Fruit fly (Drosophila melanogaster) whole organism, embryonic: ENCODE results near the gene CG15221.

ENCODE experiments used
- Awh ChIP-seq: fragments of 200-800 bp; sonication (Bioruptor generic); IDR thresholded peaks from 2 replicates; pipeline ENCODE4, ENCODE4 v1.3.6; 2022; ENCODE audit warnings: missing biosample characterization, missing genetic modification characterization
- CG10209 ChIP-seq: fragments of 200-800 bp; sonication (Bioruptor generic); optimal IDR thresholded peaks from 3 replicates; lab custom pipeline; 2017; ENCODE audit warnings: missing biosample characterization, mild to moderate bottlenecking, missing genetic modification characterization, missing genetic modification reagents
- CG1024 ChIP-seq: fragments of 200-800 bp; sonication (Bioruptor generic); IDR thresholded peaks from 2 replicates; pipeline ENCODE4 v1.3.6; 2022; ENCODE audit warnings: missing biosample characterization, missing genetic modification characterization
- CG11093 ChIP-seq: fragments of 200-800 bp; sonication (Bioruptor generic); IDR thresholded peaks from 3 replicates; pipeline ENCODE4 v1.3.6; 2022; ENCODE audit warnings: missing biosample characterization, missing genetic modification characterization
- CG11247 ChIP-seq: fragments of 200-800 bp; sonication (Bioruptor generic); IDR thresholded peaks from 2 replicates; pipeline ENCODE4 v1.3.6; 2022; ENCODE audit warnings: missing biosample characterization, missing genetic modification characterization
- CG11398 ChIP-seq: fragments of 200-800 bp; sonication (Bioruptor generic); optimal IDR thresholded peaks from 2 replicates; lab custom pipeline; 2016; ENCODE audit warnings: missing biosample characterization, missing genetic modification characterization
- CG11723 ChIP-seq: fragments of 200-800 bp; sonication (Bioruptor generic); optimal IDR thresholded peaks from 2 replicates; lab custom pipeline; 2017; ENCODE audit warnings: missing biosample characterization, mild to moderate bottlenecking, missing genetic modification characterization
- CG14050 ChIP-seq: fragments of 200-800 bp; sonication (Bioruptor generic); IDR thresholded peaks from 3 replicates; pipeline ENCODE4 v1.3.6; 2022; ENCODE audit warnings: missing biosample characterization, missing genetic modification characterization
- CG14710 ChIP-seq: fragments of 200-800 bp; sonication (Bioruptor generic); optimal IDR thresholded peaks from 3 replicates; lab custom pipeline; 2019; ENCODE audit warnings: missing biosample characterization, mild to moderate bottlenecking, missing genetic modification characterization, moderate library complexity
- CG15011 ChIP-seq: fragments of 200-800 bp; sonication (Bioruptor generic); optimal IDR thresholded peaks from 3 replicates; lab custom pipeline; 2018; ENCODE audit warnings: missing biosample characterization, mild to moderate bottlenecking, missing genetic modification characterization
- CG1603 ChIP-seq: fragments of 200-800 bp; sonication (Bioruptor generic); optimal IDR thresholded peaks from 2 replicates; lab custom pipeline; 2019; ENCODE audit warnings: missing biosample characterization, mild to moderate bottlenecking, missing genetic modification characterization, moderate library complexity
- CG16815 ChIP-seq: fragments of 200-800 bp; sonication (Bioruptor generic); optimal IDR thresholded peaks from 3 replicates; lab custom pipeline; 2017; ENCODE audit warnings: missing biosample characterization, mild to moderate bottlenecking, missing genetic modification characterization
- CG18011 ChIP-seq: fragments of 200-800 bp; sonication (Bioruptor generic); optimal IDR thresholded peaks from 2 replicates; lab custom pipeline; 2017; ENCODE audit warnings: missing biosample characterization, missing genetic modification characterization, mild to moderate bottlenecking, moderate library complexity, missing genotype
- CG2199 ChIP-seq: fragments of 200-800 bp; sonication (Bioruptor generic); IDR thresholded peaks from 3 replicates; pipeline ENCODE4 v1.3.6; 2022; ENCODE audit warnings: missing biosample characterization, missing genetic modification characterization
- CG30403 ChIP-seq: fragments of 200-800 bp; sonication (Bioruptor generic); optimal IDR thresholded peaks from 3 replicates; lab custom pipeline; 2016; ENCODE audit warnings: missing biosample characterization, missing genetic modification characterization
- CG30431 ChIP-seq: fragments of 200-800 bp; sonication (Bioruptor generic); optimal IDR thresholded peaks from 2 replicates; lab custom pipeline; 2017; ENCODE audit warnings: missing biosample characterization, missing genetic modification characterization
- CG31441 ChIP-seq: fragments of 200-800 bp; sonication (Bioruptor generic); IDR thresholded peaks from 2 replicates; pipeline ENCODE4 v1.3.6; 2022; ENCODE audit warnings: missing biosample characterization, missing genetic modification characterization
- CG6654 ChIP-seq: fragments of 200-800 bp; sonication (Bioruptor generic); optimal IDR thresholded peaks from 2 replicates; lab custom pipeline; 2017; ENCODE audit warnings: missing biosample characterization, mild to moderate bottlenecking, missing genetic modification characterization
- CG8290 ChIP-seq, 3 experiments: fragments of 200-800 bp; sonication (Bioruptor generic); optimal IDR thresholded peaks; 2 replicates each; lab custom pipeline; 2016 to 2019; ENCODE audit warnings: missing biosample characterization in 3 of 3, missing genetic modification characterization in 3 of 3, mild to moderate bottlenecking in 2 of 3, moderate library complexity in 1 of 3
- Dad ChIP-seq: fragments of 200-800 bp; sonication (Bioruptor generic); optimal IDR thresholded peaks from 3 replicates; lab custom pipeline; 2016; ENCODE audit warnings: missing biosample characterization, missing genetic modification characterization
- GATAe ChIP-seq: fragments of 200-800 bp; sonication (Bioruptor generic); conservative IDR thresholded peaks from 2 replicates; pipeline ENCODE4 v1.3.6; 2022; ENCODE audit warnings: missing biosample characterization, missing genetic modification characterization
- Hand ChIP-seq: fragments of 200-800 bp; sonication (Bioruptor generic); optimal IDR thresholded peaks from 2 replicates; lab custom pipeline; 2017; ENCODE audit warnings: mild to moderate bottlenecking, missing biosample characterization, missing genetic modification reagents, missing genetic modification characterization
- Hey ChIP-seq: fragments of 200-800 bp; sonication (Bioruptor generic); optimal IDR thresholded peaks from 3 replicates; lab custom pipeline; 2018; ENCODE audit warnings: missing biosample characterization, mild to moderate bottlenecking, missing genetic modification characterization
- Hr51 ChIP-seq, 2 experiments: fragments of 200-800 bp; sonication (Bioruptor generic); optimal IDR thresholded peaks; 2 replicates in 1 of 2; 3 replicates in 1 of 2; lab custom pipeline; 2016 to 2018; ENCODE audit warnings: missing biosample characterization in 2 of 2, missing genetic modification characterization in 2 of 2, mild to moderate bottlenecking in 1 of 2, moderate library complexity in 1 of 2
- MESR4 ChIP-seq: fragments of 200-800 bp; sonication (Bioruptor generic); optimal IDR thresholded peaks from 2 replicates; lab custom pipeline; 2018; ENCODE audit warnings: missing biosample characterization, mild to moderate bottlenecking, missing genetic modification characterization, moderate library complexity
- Max ChIP-seq: fragments of 200-800 bp; sonication (Bioruptor generic); optimal IDR thresholded peaks from 2 replicates; lab custom pipeline; 2016; ENCODE audit warnings: missing biosample characterization, mild to moderate bottlenecking, missing genetic modification characterization
- Mes4 ChIP-seq: fragments of 200-800 bp; sonication (Bioruptor generic); optimal IDR thresholded peaks from 2 replicates; lab custom pipeline; 2016; ENCODE audit warnings: missing biosample characterization, missing genetic modification characterization
- Neu2 ChIP-seq: fragments of 200-800 bp; sonication (Bioruptor generic); optimal IDR thresholded peaks from 3 replicates; lab custom pipeline; 2016; ENCODE audit warnings: missing biosample characterization, missing genetic modification characterization, borderline replicate concordance
- Pdp1 ChIP-seq, 2 experiments: fragments of 200-800 bp; sonication (Bioruptor generic); optimal IDR thresholded peaks; 3 replicates each; lab custom pipeline; 2016; ENCODE audit warnings: missing biosample characterization in 2 of 2, missing genetic modification characterization in 2 of 2, mild to moderate bottlenecking in 1 of 2, moderate library complexity in 1 of 2
- Rx ChIP-seq: fragments of 200-800 bp; sonication (Bioruptor generic); IDR thresholded peaks from 2 replicates; pipeline ENCODE4 v1.3.6; 2022; ENCODE audit warnings: missing biosample characterization, missing genetic modification characterization
- Sox102F ChIP-seq: fragments of 200-800 bp; sonication (Bioruptor generic); optimal IDR thresholded peaks from 2 replicates; lab custom pipeline; 2018; ENCODE audit warnings: missing biosample characterization, mild to moderate bottlenecking, missing genetic modification characterization, moderate library complexity
- Taf1 ChIP-seq: fragments of 200-800 bp; sonication (Bioruptor generic); IDR thresholded peaks from 2 replicates; pipeline ENCODE4 v1.3.6; 2022; ENCODE audit warnings: missing biosample characterization, missing genetic modification characterization
- Usf ChIP-seq: fragments of 200-800 bp; sonication (Bioruptor generic); optimal IDR thresholded peaks from 2 replicates; lab custom pipeline; 2017; ENCODE audit warnings: missing genotype, missing biosample characterization, missing genetic modification characterization
- ase ChIP-seq: fragments of 200-800 bp; sonication (Bioruptor generic); IDR thresholded peaks from 3 replicates; pipeline ENCODE4 v1.3.6; 2022; ENCODE audit warnings: missing biosample characterization, missing genetic modification characterization
- bab2 ChIP-seq: fragments of 200-800 bp; sonication (Bioruptor generic); optimal IDR thresholded peaks from 2 replicates; lab custom pipeline; 2016; ENCODE audit warnings: missing biosample characterization, missing genetic modification characterization
- bigmax ChIP-seq: fragments of 200-800 bp; sonication (Bioruptor generic); optimal IDR thresholded peaks from 2 replicates; lab custom pipeline; 2018; ENCODE audit warnings: missing biosample characterization, mild to moderate bottlenecking, missing genetic modification characterization
- cg ChIP-seq: fragments of 200-800 bp; sonication (Bioruptor generic); optimal IDR thresholded peaks from 3 replicates; lab custom pipeline; 2019; ENCODE audit warnings: missing biosample characterization, mild to moderate bottlenecking, missing genetic modification characterization, moderate library complexity
- chif ChIP-seq, 2 experiments: fragments of 200-800 bp; sonication (Bioruptor generic); optimal IDR thresholded peaks; 3 replicates each; lab custom pipeline; 2016; ENCODE audit warnings: missing biosample characterization in 2 of 2, missing genetic modification characterization in 2 of 2
- gem ChIP-seq: fragments of 200-800 bp; sonication (Bioruptor generic); optimal IDR thresholded peaks from 2 replicates; lab custom pipeline; 2019; ENCODE audit warnings: missing biosample characterization, mild to moderate bottlenecking, missing genetic modification characterization, moderate library complexity
- grn ChIP-seq: fragments of 200-800 bp; sonication (Bioruptor generic); optimal IDR thresholded peaks from 3 replicates; lab custom pipeline; 2017; ENCODE audit warnings: missing biosample characterization, missing genetic modification characterization
- kah ChIP-seq: fragments of 200-800 bp; sonication (Bioruptor generic); optimal IDR thresholded peaks from 2 replicates; lab custom pipeline; 2018; ENCODE audit warnings: missing biosample characterization, mild to moderate bottlenecking, missing genetic modification characterization
- lov ChIP-seq, 2 experiments: fragments of 200-800 bp in 1 of 2; fragments of >200 bp in 1 of 2; sonication (Bioruptor generic) in 1 of 2; IDR thresholded peaks in 1 of 2; optimal IDR thresholded peaks in 1 of 2; 2 replicates in 1 of 2; 3 replicates in 1 of 2; pipeline versions ENCODE4 v1.3.6 to Lab custom; 2017 to 2022; ENCODE audit warnings: missing biosample characterization in 1 of 2, missing genetic modification characterization in 1 of 2
- nom ChIP-seq: fragments of 200-800 bp; sonication (Bioruptor generic); optimal IDR thresholded peaks from 2 replicates; lab custom pipeline; 2017; ENCODE audit warnings: missing biosample characterization, missing genetic modification characterization, mild to moderate bottlenecking, moderate library complexity, missing genetic modification reagents
- peb ChIP-seq: fragments of 200-800 bp; sonication (Bioruptor generic); IDR thresholded peaks from 2 replicates; pipeline ENCODE4 v1.3.6; 2022; ENCODE audit warnings: missing biosample characterization, missing genetic modification characterization
- prd ChIP-seq, 3 experiments: fragments of >200 bp in 2 of 3; fragments of 200-800 bp in 1 of 3; sonication (Bioruptor generic) in 1 of 3; optimal IDR thresholded peaks in 2 of 3; IDR thresholded peaks in 1 of 3; 2 replicates in 2 of 3; 3 replicates in 1 of 3; pipeline versions ENCODE4 v1.3.6 to Lab custom; 2017 to 2022; ENCODE audit warnings: missing biosample characterization in 1 of 3, missing genetic modification characterization in 1 of 3
- sima ChIP-seq: fragments of 200-800 bp; sonication (Bioruptor generic); optimal IDR thresholded peaks from 2 replicates; lab custom pipeline; 2016; ENCODE audit warnings: missing biosample characterization, missing genetic modification characterization
- z ChIP-seq: fragments of 200-800 bp; sonication (Bioruptor generic); IDR thresholded peaks from 3 replicates; pipeline ENCODE4 v1.3.6; 2022; ENCODE audit warnings: missing biosample characterization, missing genetic modification characterization

The CG15221 gene

DNA sequence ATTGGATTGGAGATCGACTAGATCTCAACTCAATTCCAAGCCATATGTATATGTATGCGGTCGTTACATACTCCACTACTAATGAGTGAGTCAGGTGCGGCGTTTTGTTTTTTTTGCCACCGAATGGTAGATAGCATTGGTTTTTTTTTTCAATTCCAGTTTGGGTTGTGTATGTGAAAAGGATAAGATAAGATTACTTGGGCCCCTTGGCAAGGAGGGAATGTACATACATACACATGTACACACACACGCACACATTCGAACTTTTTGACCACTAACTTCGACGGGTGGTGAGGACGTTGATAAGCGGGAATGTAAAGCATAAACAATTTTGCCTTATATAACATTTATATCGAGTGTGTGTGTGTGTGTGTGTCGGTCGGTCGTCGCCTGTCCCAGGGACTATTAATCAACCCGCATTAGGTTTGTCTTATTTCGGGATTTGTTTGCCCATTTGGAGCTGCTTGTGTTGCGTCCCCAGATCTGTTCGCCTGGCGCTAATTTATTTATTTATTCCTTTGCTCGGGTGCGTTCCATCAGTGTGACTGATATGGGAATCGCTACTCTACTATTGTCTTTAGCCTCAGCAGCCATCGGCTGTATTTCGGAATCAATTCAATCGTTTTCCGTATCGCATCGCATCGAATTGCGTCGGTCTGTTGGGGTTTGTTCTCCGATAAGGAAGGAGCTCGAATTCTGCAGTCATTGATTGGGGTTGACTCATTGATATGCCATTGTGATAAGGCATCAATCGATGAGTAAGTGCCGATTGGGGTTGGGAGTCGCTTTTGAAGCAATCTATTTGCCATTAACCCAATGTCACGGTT is 36.2 kb upstream of the CG15221 start (continued):
- no peak for TF ChIP-seq CG1603 (tag; lab: Kevin White, UChicago)
- TF ChIP-seq CG8290 (GFP tag; optimal IDR thresholded peaks at IDR 0.05; lab: Kevin White, UChicago), result no peak
- TF ChIP-seq CG8290 (tag; optimal IDR thresholded peaks at IDR 0.05; lab: Kevin White, UChicago), result no peak
- peak; percentile 66 for TF ChIP-seq cg (GFP tag; lab: Kevin White, UChicago)
- no peak for TF ChIP-seq CG15011
- TF ChIP-seq gem (tag; lab: Kevin White, UChicago), result no peak
- TF ChIP-seq Hr51 (GFP tag; optimal IDR thresholded peaks at IDR 0.05; lab: Kevin White, UChicago), result no peak
- peak; percentile 90 for TF ChIP-seq grn (GFP tag; lab: Kevin White, UChicago)
- TF ChIP-seq CG18011 (GFP tag; lab: Kevin White, UChicago), result no peak
- no peak for TF ChIP-seq Sox102F
- TF ChIP-seq ase, result no peak
- TF ChIP-seq CG10209 (GFP tag; lab: Kevin White, UChicago), result no peak
- no peak for TF ChIP-seq CG11247 (GFP tag; lab: Robert Waterston, UW)
- no peak for TF ChIP-seq prd (optimal IDR thresholded peaks at IDR 0.05; lab: Kevin White, UChicago)
- TF ChIP-seq prd (GFP tag; IDR thresholded peaks at IDR 0.05; lab: Robert Waterston, UW), result no peak
- TF ChIP-seq Mes4 (GFP tag; lab: Kevin White, UChicago), result no peak
- TF ChIP-seq Hey, result peak; percentile 2
- TF ChIP-seq CG14050 (GFP tag; lab: Robert Waterston, UW), result no peak
- TF ChIP-seq sima (GFP tag; lab: Kevin White, UChicago), result no peak
- no peak for TF ChIP-seq Hand (GFP tag; lab: Kevin White, UChicago)
- no peak for TF ChIP-seq CG30403 (GFP tag; lab: Kevin White, UChicago)
- TF ChIP-seq Max, result no peak
- TF ChIP-seq CG6654 (GFP tag; lab: Kevin White, UChicago), result no peak
- no peak for TF ChIP-seq CG16815
- no peak for TF ChIP-seq Taf1 (GFP tag; lab: Robert Waterston, UW)
- TF ChIP-seq Pdp1 (GFP tag; optimal IDR thresholded peaks at IDR 0.05; lab: Kevin White, UChicago), result peak in 1 of 2 experiments; percentile 87
- TF ChIP-seq Dad, result no peak
- TF ChIP-seq CG31441 (GFP tag; lab: Robert Waterston, UW), result no peak
- TF ChIP-seq CG30431 (GFP tag; lab: Kevin White, UChicago), result no peak
- TF ChIP-seq MESR4, result no peak
- TF ChIP-seq nom (GFP tag; lab: Kevin White, UChicago), result peak; percentile 3
- no peak for TF ChIP-seq bigmax
- TF ChIP-seq CG2199 (GFP tag; lab: Robert Waterston, UW), result peak; percentile 69; the same call in 2 of the 3 replicates
- no peak for TF ChIP-seq Rx (GFP tag; lab: Robert Waterston, UW)
- TF ChIP-seq kah, result no peak
- TF ChIP-seq CG11093, result no peak
- no peak for TF ChIP-seq chif (GFP tag; optimal IDR thresholded peaks at IDR 0.05; lab: Kevin White, UChicago)
- TF ChIP-seq CG1024 (GFP tag; lab: Robert Waterston, UW), result no peak
- no peak for TF ChIP-seq CG14710 (tag; lab: Kevin White, UChicago)
- 0 out of 2 replicates have a peak, but pooled peaks have one; percentile 18 for TF ChIP-seq Awh (GFP tag; lab: Robert Waterston, UW)
- TF ChIP-seq GATAe (GFP tag; lab: Robert Waterston, UW), result peak; percentile 86
- TF ChIP-seq bab2, result no peak
- TF ChIP-seq z (GFP tag; lab: Robert Waterston, UW), result no peak
- TF ChIP-seq CG11398 (GFP tag; lab: Kevin White, UChicago), result no peak
- no peak for TF ChIP-seq Usf (GFP tag; lab: Kevin White, UChicago)
- TF ChIP-seq Neu2 (GFP tag; lab: Kevin White, UChicago), result no peak
- TF ChIP-seq peb (GFP tag; lab: Robert Waterston, UW), result no peak
- no peak for TF ChIP-seq lov (optimal IDR thresholded peaks at IDR 0.05; lab: Kevin White, UChicago)
- no peak for TF ChIP-seq lov (GFP tag; IDR thresholded peaks at IDR 0.05; lab: Robert Waterston, UW)
- no peak for TF ChIP-seq CG11723 (GFP tag; lab: Kevin White, UChicago)
